Fruit fly (Drosophila melanogaster) whole organism, embryonic: ENCODE data around the gene BORCS5.

Experiments
- Asciz ChIP-seq: fragments of 200-800 bp; sonication (Bioruptor generic); optimal IDR thresholded peaks from 2 replicates; lab custom pipeline; 2017; ENCODE audit warnings: missing biosample characterization, mild to moderate bottlenecking, missing genetic modification characterization, missing genetic modification reagents
- BEAF-32 ChIP-seq: fragments of 200-800 bp; sonication (Bioruptor generic); optimal IDR thresholded peaks from 3 replicates; lab custom pipeline; 2017; ENCODE audit warnings: missing biosample characterization, missing genetic modification characterization, mild to moderate bottlenecking, moderate library complexity, missing genetic modification reagents
- Bgb ChIP-seq: fragments of 200-800 bp; sonication (Bioruptor generic); IDR thresholded peaks from 2 replicates; pipeline ENCODE4 v1.3.6; 2022; ENCODE audit warnings: missing biosample characterization, missing genetic modification characterization; ENCODE audit not compliant: partially characterized antibody
- BtbVII ChIP-seq: fragments of 200-800 bp; sonication (Bioruptor generic); optimal IDR thresholded peaks from 3 replicates; lab custom pipeline; 2017; ENCODE audit warnings: missing biosample characterization, mild to moderate bottlenecking, missing genetic modification characterization
- CG10462 ChIP-seq: fragments of 200-800 bp; sonication (Bioruptor generic); optimal IDR thresholded peaks from 2 replicates; lab custom pipeline; 2016; ENCODE audit warnings: missing biosample characterization, missing genetic modification characterization
- CG10959 ChIP-seq: fragments of 200-800 bp; sonication (Bioruptor generic); IDR thresholded peaks from 2 replicates; pipeline ENCODE4 v1.3.6; 2022; ENCODE audit warnings: missing biosample characterization, missing genetic modification characterization
- CG11723 ChIP-seq: fragments of 200-800 bp; sonication (Bioruptor generic); optimal IDR thresholded peaks from 2 replicates; lab custom pipeline; 2017; ENCODE audit warnings: missing biosample characterization, mild to moderate bottlenecking, missing genetic modification characterization
- CG12391 ChIP-seq: fragments of 200-800 bp; sonication (Bioruptor generic); optimal IDR thresholded peaks from 3 replicates; lab custom pipeline; 2018; ENCODE audit warnings: missing biosample characterization, mild to moderate bottlenecking, missing genetic modification characterization, moderate library complexity
- CG14014 ChIP-seq: fragments of 200-800 bp; sonication (Bioruptor generic); IDR thresholded peaks from 2 replicates; pipeline ENCODE4 v1.3.6; 2022; ENCODE audit warnings: missing biosample characterization, missing genetic modification characterization
- CG14860 ChIP-seq: fragments of 200-800 bp; sonication (Bioruptor generic); IDR thresholded peaks from 3 replicates; pipeline ENCODE4 v1.3.6; 2022; ENCODE audit warnings: missing biosample characterization, missing genetic modification characterization; ENCODE audit not compliant: partially characterized antibody
- CG14965 ChIP-seq: fragments of 200-800 bp; sonication (Bioruptor generic); optimal IDR thresholded peaks from 2 replicates; lab custom pipeline; 2016; ENCODE audit warnings: missing biosample characterization, missing genetic modification characterization, borderline replicate concordance
- CG16813 ChIP-seq: fragments of 200-800 bp; sonication (Bioruptor generic); IDR thresholded peaks from 3 replicates; pipeline ENCODE4 v1.3.6; 2022; ENCODE audit warnings: missing biosample characterization, missing genetic modification characterization; ENCODE audit not compliant: partially characterized antibody
- CG17359 ChIP-seq: fragments of 200-800 bp; sonication (Bioruptor generic); optimal IDR thresholded peaks from 3 replicates; lab custom pipeline; 2018; ENCODE audit warnings: missing biosample characterization, mild to moderate bottlenecking, missing genetic modification characterization, moderate library complexity
- CG18764 ChIP-seq: fragments of 200-800 bp; sonication (Bioruptor generic); optimal IDR thresholded peaks from 3 replicates; lab custom pipeline; 2016; ENCODE audit warnings: missing biosample characterization, missing genetic modification characterization
- CG4328 ChIP-seq: fragments of 200-800 bp; sonication (Bioruptor generic); optimal IDR thresholded peaks from 3 replicates; lab custom pipeline; 2017; ENCODE audit warnings: missing biosample characterization, missing genetic modification reagents, missing genetic modification characterization
- CG4617 ChIP-seq: fragments of 200-800 bp; sonication (Bioruptor generic); optimal IDR thresholded peaks from 3 replicates; lab custom pipeline; 2016; ENCODE audit warnings: missing biosample characterization, missing genetic modification characterization, borderline replicate concordance
- CG4707 ChIP-seq: fragments of 200-800 bp; sonication (Bioruptor generic); optimal IDR thresholded peaks from 2 replicates; lab custom pipeline; 2018; ENCODE audit warnings: missing biosample characterization, mild to moderate bottlenecking, missing genetic modification characterization, moderate library complexity
- CG6175 ChIP-seq: fragments of 200-800 bp; sonication (Bioruptor generic); IDR thresholded peaks from 3 replicates; pipeline ENCODE4 v1.3.6; 2022; ENCODE audit warnings: missing biosample characterization, missing genetic modification characterization
- CG6654 ChIP-seq: fragments of 200-800 bp; sonication (Bioruptor generic); optimal IDR thresholded peaks from 2 replicates; lab custom pipeline; 2017; ENCODE audit warnings: missing biosample characterization, mild to moderate bottlenecking, missing genetic modification characterization
- CG6813 ChIP-seq: fragments of 200-800 bp; sonication (Bioruptor generic); optimal IDR thresholded peaks from 2 replicates; lab custom pipeline; 2017; ENCODE audit warnings: missing biosample characterization, missing genetic modification characterization, mild to moderate bottlenecking, moderate library complexity, missing genetic modification reagents
- CG7271 ChIP-seq: fragments of 200-800 bp; sonication (Bioruptor generic); optimal IDR thresholded peaks from 2 replicates; lab custom pipeline; 2018; ENCODE audit warnings: missing biosample characterization, mild to moderate bottlenecking, missing genetic modification characterization, moderate library complexity
- CG7556 ChIP-seq: fragments of 200-800 bp; sonication (Bioruptor generic); optimal IDR thresholded peaks from 2 replicates; lab custom pipeline; 2017; ENCODE audit warnings: missing biosample characterization, mild to moderate bottlenecking, missing genetic modification characterization
- CG7987 ChIP-seq: fragments of 200-800 bp; sonication (Bioruptor generic); optimal IDR thresholded peaks from 2 replicates; lab custom pipeline; 2018; ENCODE audit warnings: missing biosample characterization, mild to moderate bottlenecking, missing genetic modification characterization, moderate library complexity
- CG8388 ChIP-seq: fragments of 200-800 bp; sonication (Bioruptor generic); optimal IDR thresholded peaks from 2 replicates; lab custom pipeline; 2019; ENCODE audit warnings: missing biosample characterization, mild to moderate bottlenecking, missing genetic modification characterization, moderate library complexity
- CG8478 ChIP-seq: fragments of >200 bp; optimal IDR thresholded peaks from 2 replicates; lab custom pipeline; 2018
- CG9876 ChIP-seq: fragments of 200-800 bp; sonication (Bioruptor generic); optimal IDR thresholded peaks from 2 replicates; lab custom pipeline; 2016; ENCODE audit warnings: missing biosample characterization, missing genetic modification characterization
- Dref ChIP-seq: fragments of 200-800 bp; sonication (Bioruptor generic); IDR thresholded peaks from 2 replicates; pipeline ENCODE4 v1.3.6; 2022; ENCODE audit warnings: missing biosample characterization, missing genetic modification characterization
- E2f2 ChIP-seq: fragments of 200-800 bp; sonication (Bioruptor generic); IDR thresholded peaks from 2 replicates; pipeline ENCODE4 v1.3.6; 2022; ENCODE audit warnings: missing biosample characterization, missing genetic modification characterization
- Gsc ChIP-seq: fragments of 200-800 bp; sonication (Bioruptor generic); IDR thresholded peaks from 2 replicates; pipeline ENCODE4 v1.3.6; 2022; ENCODE audit warnings: missing biosample characterization, missing genetic modification characterization
- H2.0 ChIP-seq: fragments of 200-800 bp; sonication (Bioruptor generic); IDR thresholded peaks from 2 replicates; pipeline ENCODE4 v1.3.6; 2022; ENCODE audit warnings: missing biosample characterization, missing genetic modification characterization
- HHEX ChIP-seq: fragments of 200-800 bp; sonication (Bioruptor generic); optimal IDR thresholded peaks from 3 replicates; lab custom pipeline; 2017; ENCODE audit warnings: missing biosample characterization, mild to moderate bottlenecking, missing genetic modification characterization, missing genetic modification reagents
- Hmx ChIP-seq: fragments of 200-800 bp; sonication (Bioruptor generic); optimal IDR thresholded peaks from 2 replicates; lab custom pipeline; 2016; ENCODE audit warnings: missing biosample characterization, missing genetic modification characterization
- Kr ChIP-seq: fragments of 200-800 bp; sonication (Bioruptor generic); optimal IDR thresholded peaks from 2 replicates; lab custom pipeline; 2017; ENCODE audit warnings: missing biosample characterization, mild to moderate bottlenecking, missing genetic modification characterization
- NK7.1 ChIP-seq: fragments of 200-800 bp; sonication (Bioruptor generic); optimal IDR thresholded peaks from 3 replicates; lab custom pipeline; 2016; ENCODE audit warnings: missing biosample characterization, missing genetic modification characterization
- Ravus ChIP-seq: fragments of 200-800 bp; sonication (Bioruptor generic); IDR thresholded peaks from 2 replicates; pipeline ENCODE4 v1.3.6; 2022; ENCODE audit warnings: missing biosample characterization, missing genetic modification characterization
- Sin3A ChIP-seq: fragments of >200 bp; optimal IDR thresholded peaks from 2 replicates; lab custom pipeline; 2018
- Sox102F ChIP-seq: fragments of 200-800 bp; sonication (Bioruptor generic); optimal IDR thresholded peaks from 2 replicates; lab custom pipeline; 2018; ENCODE audit warnings: missing biosample characterization, mild to moderate bottlenecking, missing genetic modification characterization, moderate library complexity
- Taf1 ChIP-seq: fragments of 200-800 bp; sonication (Bioruptor generic); IDR thresholded peaks from 2 replicates; pipeline ENCODE4 v1.3.6; 2022; ENCODE audit warnings: missing biosample characterization, missing genetic modification characterization
- Usf ChIP-seq: fragments of 200-800 bp; sonication (Bioruptor generic); optimal IDR thresholded peaks from 2 replicates; lab custom pipeline; 2017; ENCODE audit warnings: missing genotype, missing biosample characterization, missing genetic modification characterization
- ac ChIP-seq: fragments of 200-800 bp; sonication (Bioruptor generic); optimal IDR thresholded peaks from 3 replicates; lab custom pipeline; 2017; ENCODE audit warnings: missing biosample characterization, mild to moderate bottlenecking, missing genetic modification characterization
- dmrt99B ChIP-seq: fragments of 200-800 bp; sonication (Bioruptor generic); optimal IDR thresholded peaks from 2 replicates; lab custom pipeline; 2018; ENCODE audit warnings: missing biosample characterization, mild to moderate bottlenecking, missing genetic modification characterization, moderate library complexity
- dpn ChIP-seq, 2 experiments: fragments of 200-800 bp; sonication (Bioruptor generic); optimal IDR thresholded peaks; 3 replicates each; lab custom pipeline; 2016; ENCODE audit warnings: missing biosample characterization in 2 of 2, missing genetic modification characterization in 2 of 2
- exex ChIP-seq: fragments of 200-800 bp; sonication (Bioruptor generic); optimal IDR thresholded peaks from 4 replicates; lab custom pipeline; 2018; ENCODE audit warnings: missing biosample characterization, mild to moderate bottlenecking, missing genetic modification characterization, moderate library complexity
- fu2 ChIP-seq: fragments of 200-800 bp; sonication (Bioruptor generic); optimal IDR thresholded peaks from 2 replicates; lab custom pipeline; 2016; ENCODE audit warnings: missing biosample characterization, missing genetic modification characterization
- gcm2 ChIP-seq: fragments of 200-800 bp; sonication (Bioruptor generic); optimal IDR thresholded peaks from 2 replicates; lab custom pipeline; 2016; ENCODE audit warnings: missing biosample characterization, missing genetic modification characterization
- nerfin-1 ChIP-seq: fragments of 200-800 bp; sonication (Bioruptor generic); optimal IDR thresholded peaks from 3 replicates; lab custom pipeline; 2019; ENCODE audit warnings: missing biosample characterization, mild to moderate bottlenecking, missing genetic modification characterization, moderate library complexity
- otp ChIP-seq: fragments of 200-800 bp; sonication (Bioruptor generic); IDR thresholded peaks from 3 replicates; pipeline ENCODE4, ENCODE4 v1.3.6; 2022; ENCODE audit warnings: missing biosample characterization, missing genetic modification characterization
- sisA ChIP-seq: fragments of 200-800 bp; sonication (Bioruptor generic); IDR thresholded peaks from 2 replicates; pipeline ENCODE4 v1.3.6; 2022; ENCODE audit warnings: missing biosample characterization, missing genetic modification characterization
- sug ChIP-seq: fragments of 200-800 bp; optimal IDR thresholded peaks from 2 replicates; lab custom pipeline; 2019; ENCODE audit warnings: missing biosample characterization, mild to moderate bottlenecking, missing genetic modification characterization, moderate library complexity
- tup ChIP-seq: fragments of 200-800 bp; sonication (Bioruptor generic); optimal IDR thresholded peaks from 2 replicates; lab custom pipeline; 2016; ENCODE audit warnings: missing biosample characterization, mild to moderate bottlenecking, missing genetic modification characterization, moderate library complexity
- twi ChIP-seq: fragments of 200-800 bp; optimal IDR thresholded peaks from 2 replicates; lab custom pipeline; 2019; ENCODE audit warnings: missing biosample characterization, mild to moderate bottlenecking, missing genetic modification characterization, moderate library complexity

Gene BORCS5

dm6 chrX:11886976-11887375 lies 14.4 kb upstream of the BORCS5 start, which contains the start of the genes CG10353 and SelG (continued):
- TF ChIP-seq Bgb (GFP tag; lab: Robert Waterston, UW) (peak; percentile 90), Gsc (GFP tag; lab: Robert Waterston, UW) (no peak), dpn (GFP tag; optimal IDR thresholded peaks at IDR 0.05; lab: Kevin White, UChicago) (peak; percentile 32 to 76), BEAF-32 (GFP tag; lab: Kevin White, UChicago) (peak; percentile 86), exex (peak; percentile 11), CG17359 (tag; lab: Kevin White, UChicago) (no peak), CG10959 (no peak), CG4617 (GFP tag; lab: Kevin White, UChicago) (peak; percentile 71), CG7556 (GFP tag; lab: Kevin White, UChicago) (no peak), Usf (GFP tag; lab: Kevin White, UChicago) (no peak), CG8388 (GFP tag; lab: Kevin White, UChicago) (no peak), CG11723 (no peak), CG16813 (GFP tag; lab: Robert Waterston, UW) (peak; percentile 79), NK7.1 (GFP tag; lab: Kevin White, UChicago) (peak; percentile 27), Asciz (GFP tag; lab: Kevin White, UChicago) (no peak), Ravus (GFP tag; lab: Robert Waterston, UW) (no peak), CG14965 (GFP tag; lab: Kevin White, UChicago) (no peak), Sin3A (lab: Kevin White, UChicago) (peak; percentile 35), fu2 (GFP tag; lab: Kevin White, UChicago) (no peak), gcm2 (no peak), E2f2 (GFP tag; lab: Robert Waterston, UW) (peak; percentile 46; the same call in 1 of the 2 replicates), CG6175 (GFP tag; lab: Robert Waterston, UW) (no peak), CG9876 (no peak), CG10462 (GFP tag; lab: Kevin White, UChicago) (no peak), CG6813 (GFP tag; lab: Kevin White, UChicago) (no peak), CG14860 (GFP tag; lab: Robert Waterston, UW) (peak; percentile 65), dmrt99B (tag; lab: Kevin White, UChicago) (no peak), CG12391 (tag; lab: Kevin White, UChicago) (peak; percentile 40), CG8478 (no peak), sisA (GFP tag; lab: Robert Waterston, UW) (no peak), twi (peak; percentile 4), BtbVII (GFP tag; lab: Kevin White, UChicago) (no peak), CG7271 (tag; lab: Kevin White, UChicago) (no peak), ac (no peak), Hmx (GFP tag; lab: Kevin White, UChicago) (no peak), CG4707 (GFP tag; lab: Kevin White, UChicago) (no peak), CG4328 (GFP tag; lab: Kevin White, UChicago) (no peak), tup (GFP tag; lab: Kevin White, UChicago) (peak; percentile 10), Taf1 (no peak), sug (peak; percentile 31), nerfin-1 (peak; percentile 48), HHEX (GFP tag; lab: Kevin White, UChicago) (peak; percentile 2), CG14014 (GFP tag; lab: Robert Waterston, UW) (no peak), CG7987 (GFP tag; lab: Kevin White, UChicago) (peak; percentile 45), Kr (GFP tag; lab: Kevin White, UChicago) (no peak), CG18764 (GFP tag; lab: Kevin White, UChicago) (peak; percentile 27), Dref (peak; percentile 77), H2.0 (GFP tag; lab: Robert Waterston, UW) (peak; percentile 23; the same call in 1 of the 2 replicates), Sox102F (no peak), otp (no peak), CG6654 (GFP tag; lab: Kevin White, UChicago) (no peak)
